Fruit fly (Drosophila melanogaster) Kc167 (cell line): ENCODE data around the gene Ir87a.

Experiments
- Myc ChIP-seq: fragments of >200 bp; optimal IDR thresholded peaks from 2 replicates; lab custom pipeline; 2017; ENCODE audit warnings: missing external identifiers
- Sin3A ChIP-seq: fragments of >200 bp; optimal IDR thresholded peaks from 2 replicates; lab custom pipeline; 2018; ENCODE audit warnings: missing external identifiers
- h ChIP-seq: fragments of >200 bp; optimal IDR thresholded peaks from 3 replicates; lab custom pipeline; 2018; ENCODE audit warnings: missing external identifiers
- insv ChIP-seq: fragments of >200 bp; optimal IDR thresholded peaks from 3 replicates; lab custom pipeline; 2018; ENCODE audit warnings: missing external identifiers
- psq ChIP-seq: fragments of >200 bp; optimal IDR thresholded peaks from 2 replicates; lab custom pipeline; 2017; ENCODE audit warnings: missing external identifiers
- ttk ChIP-seq: sonication (Bioruptor generic); optimal IDR thresholded peaks from 2 replicates; lab custom pipeline; 2017; ENCODE audit warnings: missing external identifiers

The Ir87a gene

dm6 chr3R:13452851-13453255 is 32.8 kb downstream of the Ir87a start:
- TF ChIP-seq Sin3A (no peak), ttk (no peak), h (lab: Kevin White, UChicago) (no peak), insv (lab: Kevin White, UChicago) (no peak), Myc (lab: Kevin White, UChicago) (no peak), psq (lab: Kevin White, UChicago) (no peak)

dm6 chr3R:13453955-13454354 is 33.9 kb downstream of the Ir87a start:
- TF ChIP-seq insv (lab: Kevin White, UChicago) (no peak), h (lab: Kevin White, UChicago) (no peak), ttk (no peak), Sin3A (no peak), psq (lab: Kevin White, UChicago) (no peak), Myc (lab: Kevin White, UChicago) (no peak)

dm6 chr3R:13465705-13466608 is 45.9 kb downstream of the Ir87a start:
- TF ChIP-seq ttk (no peak), Myc (lab: Kevin White, UChicago) (no peak), insv (lab: Kevin White, UChicago) (no peak), h (lab: Kevin White, UChicago) (no peak), Sin3A (no peak), psq (lab: Kevin White, UChicago) (no peak)

- no peak for TF ChIP-seq Myc (lab: Kevin White, UChicago)
These were observed 49.2 kb downstream of the Ir87a start for dm6 chr3R:13469246-13469645.

DNA sequence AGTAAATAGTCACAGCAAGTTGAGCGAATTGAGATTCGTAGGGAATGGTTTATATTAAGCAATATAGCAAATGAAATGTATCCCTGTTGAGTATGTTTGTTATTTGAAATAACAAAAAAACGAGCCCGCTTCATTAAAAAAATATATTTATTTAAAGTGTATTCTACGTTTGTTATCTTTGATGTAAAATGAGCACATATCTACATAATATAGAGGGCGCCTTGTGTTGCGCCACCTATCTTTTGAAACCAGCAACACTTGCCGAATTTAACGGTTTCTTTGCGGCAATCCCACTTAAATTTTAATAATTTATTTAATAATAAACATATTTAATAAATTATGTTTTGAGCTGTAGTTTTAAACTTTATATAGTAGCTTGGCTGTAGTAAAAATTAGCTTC is 51.2 kb downstream of the Ir87a start:
- TF ChIP-seq Sin3A (no peak), h (lab: Kevin White, UChicago) (no peak), psq (lab: Kevin White, UChicago) (no peak), ttk (no peak), insv (lab: Kevin White, UChicago) (no peak), Myc (lab: Kevin White, UChicago) (no peak)
